Worm (Caenorhabditis elegans): ENCODE results near the gene nlp-70.

The nlp-70 gene

DNA sequence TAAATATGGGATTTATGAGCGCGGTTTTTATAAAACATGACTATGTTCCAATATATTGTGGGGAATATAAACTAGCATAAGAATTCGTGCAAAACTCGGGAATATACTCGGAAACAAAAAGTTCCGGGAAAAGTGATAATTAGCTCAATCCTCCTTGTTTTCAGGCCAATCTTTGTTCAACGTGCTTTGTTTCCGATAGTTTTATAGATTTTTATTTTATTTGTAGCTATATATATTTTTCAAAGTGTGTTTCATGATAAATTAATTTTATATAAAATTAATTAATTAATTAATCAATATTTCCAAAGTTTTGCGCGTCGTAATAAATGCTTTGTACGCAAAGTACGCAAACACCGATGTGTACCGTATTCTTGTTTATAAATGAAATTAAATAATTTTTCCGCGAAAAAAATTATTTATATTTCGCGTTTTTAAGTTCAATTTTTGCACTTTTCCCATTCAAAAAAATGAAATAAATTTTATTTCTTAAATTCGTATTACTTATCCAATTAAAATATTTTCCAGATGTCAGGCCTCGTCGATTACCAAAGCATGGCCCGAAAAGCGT, 24.8 kb upstream of the nlp-70 start, which contains the start of gene F33E11.2:
TSS of gene F33E11.2 (plus strand) at position 524 of the 568 bp plus-strand sequence.
- TF ChIP-seq flt-1 (GFP tag; IDR thresholded peaks at IDR 0.05) (no peak), hmbx-1 (tag; optimal IDR thresholded peaks at IDR 0.05) (no peak), ets-7 (tag; optimal IDR thresholded peaks at IDR 0.05) (no peak), pes-1 (GFP tag; IDR thresholded peaks at IDR 0.05) (no peak), B0310.2 (tag; optimal IDR thresholded peaks at IDR 0.05) (no peak), ceh-36 (tag; optimal IDR thresholded peaks at IDR 0.05) (no peak), ama-1 (optimal IDR thresholded peaks at IDR 0.05) (no peak), hmg-4 (GFP tag; optimal IDR thresholded peaks at IDR 0.05) (no peak), hnd-1 (tag; optimal IDR thresholded peaks at IDR 0.05) (no peak), aly-1 (tag; optimal IDR thresholded peaks at IDR 0.05) (no peak)

DNA sequence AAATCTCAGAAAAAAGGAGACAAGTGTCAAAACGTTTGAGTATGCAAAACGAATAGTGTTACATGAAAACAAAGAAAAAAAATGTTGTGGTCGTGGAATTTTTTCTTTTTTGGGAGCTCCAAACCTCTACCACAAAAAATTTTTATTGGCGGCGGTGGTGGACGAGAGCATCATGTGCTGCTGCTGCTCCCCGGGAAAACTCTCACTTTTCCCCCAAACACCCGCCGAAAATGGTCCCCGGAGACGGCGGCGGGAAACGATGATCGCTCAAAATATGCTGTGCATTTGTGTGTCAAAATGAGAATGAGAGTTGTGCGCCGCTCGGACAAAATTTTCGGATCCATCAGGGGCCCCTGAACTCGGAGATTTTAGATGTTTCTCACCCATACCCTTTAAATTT, 23.1 kb upstream of the nlp-70 start:
- TF ChIP-seq flt-1 (GFP tag; IDR thresholded peaks at IDR 0.05) (no peak), scrt-1 (GFP tag; IDR thresholded peaks at IDR 0.05) (no peak), aly-1 (tag; optimal IDR thresholded peaks at IDR 0.05) (no peak), pes-1 (GFP tag; IDR thresholded peaks at IDR 0.05) (no peak), F13C5.2 (tag; optimal IDR thresholded peaks at IDR 0.05) (no peak), ama-1 (optimal IDR thresholded peaks at IDR 0.05) (no peak), tra-4 (tag; optimal IDR thresholded peaks at IDR 0.05) (no peak), hmbx-1 (tag; optimal IDR thresholded peaks at IDR 0.05) (no peak), B0310.2 (tag; optimal IDR thresholded peaks at IDR 0.05) (no peak), hnd-1 (tag; optimal IDR thresholded peaks at IDR 0.05) (no peak), ets-7 (tag; optimal IDR thresholded peaks at IDR 0.05) (no peak), ceh-13 (GFP tag; optimal IDR thresholded peaks at IDR 0.05) (no peak)

DNA sequence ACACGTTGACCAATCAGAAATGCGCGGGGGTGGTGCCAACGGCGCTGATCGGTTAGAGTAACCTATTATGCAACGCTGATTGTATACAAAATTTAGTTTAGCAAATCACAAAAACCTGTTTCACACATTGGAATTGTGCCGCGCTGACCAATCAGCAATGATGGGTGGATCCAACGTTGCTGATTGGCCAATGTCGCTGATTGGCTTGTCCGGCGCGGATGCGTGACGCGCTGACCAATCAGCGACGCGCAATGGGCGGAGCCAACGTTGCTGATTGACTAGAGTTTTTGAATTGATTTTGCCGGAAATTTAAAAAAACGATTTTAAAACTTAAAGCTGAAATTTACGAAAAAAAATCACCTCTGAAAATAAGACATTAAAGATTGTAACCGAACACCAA, 12.6 kb upstream of the nlp-70 start:
- TF ChIP-seq scrt-1 (GFP tag; IDR thresholded peaks at IDR 0.05) = no peak
- no peak for TF ChIP-seq hmg-4 (GFP tag; optimal IDR thresholded peaks at IDR 0.05)
- no peak for TF ChIP-seq ceh-36 (tag; optimal IDR thresholded peaks at IDR 0.05)
- TF ChIP-seq pes-1 (GFP tag; IDR thresholded peaks at IDR 0.05) = no peak
- no peak for TF ChIP-seq tbx-37 (GFP tag; conservative IDR thresholded peaks at IDR 0.05)
- no peak for TF ChIP-seq B0310.2 (tag; optimal IDR thresholded peaks at IDR 0.05)
- TF ChIP-seq tbx-11 (GFP tag; IDR thresholded peaks at IDR 0.05) = no peak
- no peak for TF ChIP-seq ets-7 (tag; optimal IDR thresholded peaks at IDR 0.05)
- no peak for TF ChIP-seq tra-4 (tag; optimal IDR thresholded peaks at IDR 0.05)
- TF ChIP-seq hnd-1 (tag; optimal IDR thresholded peaks at IDR 0.05) = no peak
- no peak for TF ChIP-seq aly-1 (tag; optimal IDR thresholded peaks at IDR 0.05)
- no peak for TF ChIP-seq ama-1 (optimal IDR thresholded peaks at IDR 0.05)
- no peak for TF ChIP-seq hmbx-1 (tag; optimal IDR thresholded peaks at IDR 0.05)
- no peak for TF ChIP-seq sea-1 (GFP tag; conservative IDR thresholded peaks at IDR 0.05)

- no peak for TF ChIP-seq ama-1 (optimal IDR thresholded peaks at IDR 0.05)
- no peak for TF ChIP-seq tbx-11 (GFP tag; IDR thresholded peaks at IDR 0.05)
- no peak for TF ChIP-seq flt-1 (GFP tag; IDR thresholded peaks at IDR 0.05)
- TF ChIP-seq F13C5.2 (tag; optimal IDR thresholded peaks at IDR 0.05) = no peak
- TF ChIP-seq aly-1 (tag; optimal IDR thresholded peaks at IDR 0.05) = no peak
- no peak for TF ChIP-seq B0310.2 (tag; optimal IDR thresholded peaks at IDR 0.05)
- TF ChIP-seq hmg-4 (GFP tag; optimal IDR thresholded peaks at IDR 0.05) = no peak
- TF ChIP-seq scrt-1 (GFP tag; IDR thresholded peaks at IDR 0.05) = no peak
- no peak for TF ChIP-seq ceh-13 (GFP tag; optimal IDR thresholded peaks at IDR 0.05)
These were observed 12.1 kb upstream of the nlp-70 start for ce11 chrV:284808-285207.

DNA sequence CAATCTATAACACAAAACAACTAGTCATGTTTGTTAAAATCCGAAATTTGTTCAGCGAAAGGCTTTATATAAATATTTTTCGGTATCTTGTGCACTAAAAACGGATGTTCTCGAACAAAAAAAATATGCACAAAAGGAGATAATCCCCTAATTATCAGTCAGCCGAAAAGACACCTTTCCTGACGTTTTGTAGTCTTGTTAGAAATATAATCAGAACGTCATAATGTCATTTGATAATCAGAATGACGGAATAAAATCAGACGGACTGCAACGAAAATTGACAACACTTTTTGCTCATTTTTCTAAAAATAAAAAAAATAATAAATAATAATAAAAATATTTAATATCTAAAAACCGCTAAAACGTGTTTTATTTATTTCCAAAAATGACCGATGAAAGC, 11.2 kb upstream of the nlp-70 start:
- TF ChIP-seq ceh-13 (GFP tag; optimal IDR thresholded peaks at IDR 0.05) = no peak
- TF ChIP-seq sea-1 (GFP tag; conservative IDR thresholded peaks at IDR 0.05) = no peak
- no peak for TF ChIP-seq hmg-4 (GFP tag; optimal IDR thresholded peaks at IDR 0.05)

DNA sequence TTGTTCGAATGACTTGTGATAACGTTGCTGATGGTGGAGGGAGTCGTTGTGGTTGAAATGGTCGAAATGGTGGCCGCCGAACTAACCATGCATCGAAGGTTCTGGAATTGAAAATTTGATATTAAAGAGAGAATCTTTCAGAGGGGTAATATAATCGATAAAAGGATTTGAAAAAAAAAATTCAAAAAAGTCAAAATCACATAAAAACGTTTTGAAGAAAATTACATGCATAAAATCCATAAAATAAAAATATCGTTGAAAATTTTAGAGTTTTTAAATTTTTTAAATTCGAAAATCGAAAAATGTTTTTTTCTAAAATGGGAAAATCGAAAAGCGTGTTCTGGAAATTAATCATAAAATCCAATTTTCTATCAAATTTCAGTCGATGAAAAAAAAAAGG, 8.9 kb upstream of the nlp-70 start, which contains the start of gene npr-5:
TSS of gene npr-5 (minus strand) at position 101 of the 400 bp plus-strand sequence.
- TF ChIP-seq hnd-1 (tag; optimal IDR thresholded peaks at IDR 0.05) (no peak), tra-4 (tag; optimal IDR thresholded peaks at IDR 0.05) (no peak), hmbx-1 (tag; optimal IDR thresholded peaks at IDR 0.05) (no peak), F13C5.2 (tag; optimal IDR thresholded peaks at IDR 0.05) (no peak), ceh-13 (GFP tag; optimal IDR thresholded peaks at IDR 0.05) (no peak), sea-1 (GFP tag; conservative IDR thresholded peaks at IDR 0.05) (no peak), flt-1 (GFP tag; IDR thresholded peaks at IDR 0.05) (no peak), ama-1 (optimal IDR thresholded peaks at IDR 0.05) (no peak), pes-1 (GFP tag; IDR thresholded peaks at IDR 0.05) (no peak), B0310.2 (tag; optimal IDR thresholded peaks at IDR 0.05) (no peak), tbx-37 (GFP tag; conservative IDR thresholded peaks at IDR 0.05) (no peak), aly-1 (tag; optimal IDR thresholded peaks at IDR 0.05) (no peak), scrt-1 (GFP tag; IDR thresholded peaks at IDR 0.05) (no peak), ceh-36 (tag; optimal IDR thresholded peaks at IDR 0.05) (no peak), ets-7 (tag; optimal IDR thresholded peaks at IDR 0.05) (no peak)

ce11 chrV:281111-281510, 8.4 kb upstream of the nlp-70 start:
- TF ChIP-seq hmg-4 (GFP tag; optimal IDR thresholded peaks at IDR 0.05) = no peak
- no peak for TF ChIP-seq tbx-37 (GFP tag; conservative IDR thresholded peaks at IDR 0.05)
- no peak for TF ChIP-seq tra-4 (tag; optimal IDR thresholded peaks at IDR 0.05)
- TF ChIP-seq ama-1 (optimal IDR thresholded peaks at IDR 0.05) = no peak
- TF ChIP-seq aly-1 (tag; optimal IDR thresholded peaks at IDR 0.05) = no peak
- TF ChIP-seq B0310.2 (tag; optimal IDR thresholded peaks at IDR 0.05) = no peak
- no peak for TF ChIP-seq pes-1 (GFP tag; IDR thresholded peaks at IDR 0.05)
- TF ChIP-seq F13C5.2 (tag; optimal IDR thresholded peaks at IDR 0.05) = no peak

- TF ChIP-seq pes-1 (GFP tag; IDR thresholded peaks at IDR 0.05) = no peak
- no peak for TF ChIP-seq aly-1 (tag; optimal IDR thresholded peaks at IDR 0.05)
- TF ChIP-seq tbx-11 (GFP tag; IDR thresholded peaks at IDR 0.05) = no peak
- TF ChIP-seq ets-7 (tag; optimal IDR thresholded peaks at IDR 0.05) = no peak
- no peak for TF ChIP-seq ama-1 (optimal IDR thresholded peaks at IDR 0.05)
- no peak for TF ChIP-seq B0310.2 (tag; optimal IDR thresholded peaks at IDR 0.05)
- no peak for TF ChIP-seq tbx-37 (GFP tag; conservative IDR thresholded peaks at IDR 0.05)
- no peak for TF ChIP-seq ceh-36 (tag; optimal IDR thresholded peaks at IDR 0.05)
- no peak for TF ChIP-seq scrt-1 (GFP tag; IDR thresholded peaks at IDR 0.05)
- no peak for TF ChIP-seq sea-1 (GFP tag; conservative IDR thresholded peaks at IDR 0.05)
- no peak for TF ChIP-seq flt-1 (GFP tag; IDR thresholded peaks at IDR 0.05)
- no peak for TF ChIP-seq ceh-13 (GFP tag; optimal IDR thresholded peaks at IDR 0.05)
- no peak for TF ChIP-seq hnd-1 (tag; optimal IDR thresholded peaks at IDR 0.05)
- TF ChIP-seq hmbx-1 (tag; optimal IDR thresholded peaks at IDR 0.05) = no peak
- no peak for TF ChIP-seq F13C5.2 (tag; optimal IDR thresholded peaks at IDR 0.05)
These were observed 4.7 kb downstream of the nlp-70 start, which contains the start of gene lgc-26 for ce11 chrV:268007-268406. TSS of gene lgc-26 (plus strand) at chrV:268307.
